Worm (Caenorhabditis elegans): Measurements from ENCODE around the gene fbxc-24.
A peak's percentile ranks its signal among the peaks of the same experiment; 100 is the strongest.

Gene fbxc-24

ce11 chrII:900720-901332 lies 8.6 kb downstream of the fbxc-24 start, which contains the start of gene T07D3.9:
T07D3.9 (minus strand) TSS chrII:900913.
- TF ChIP-seq ccch-3 (GFP tag; optimal IDR thresholded peaks at IDR 0.05) (no peak), hlh-26 (GFP tag; conservative IDR thresholded peaks at IDR 0.05) (no peak), F57C9.4 (tag; optimal IDR thresholded peaks at IDR 0.05) (no peak), mel-28 (tag; optimal IDR thresholded peaks at IDR 0.05; ENCODE audit: borderline replicate concordance) (no peak), Y56A3A.18 (GFP tag; IDR thresholded peaks at IDR 0.05) (no peak), bed-1 (GFP tag; IDR thresholded peaks at IDR 0.05) (no peak), F22D6.2 (tag; optimal IDR thresholded peaks at IDR 0.05) (no peak), sptf-2 (GFP tag; optimal IDR thresholded peaks at IDR 0.05) (no peak), madf-6 (GFP tag; IDR thresholded peaks at IDR 0.05) (peak; percentile 59; the same call in 1 of the 2 replicates), nhr-80 (tag; optimal IDR thresholded peaks at IDR 0.05) (peak; percentile 55), tbx-9 (tag; optimal IDR thresholded peaks at IDR 0.05; ENCODE audit: borderline replicate concordance) (no peak), aptf-3 (GFP tag; IDR thresholded peaks at IDR 0.05) (no peak), efl-1 (GFP tag; optimal IDR thresholded peaks at IDR 0.05) (peak; percentile 51), snpc-1.1 (tag; optimal IDR thresholded peaks at IDR 0.05; ENCODE audit: insufficient read depth) (no peak), lsy-27 (tag; optimal IDR thresholded peaks at IDR 0.05; ENCODE audit: borderline replicate concordance, insufficient read depth) (no peak), B0261.1 (tag; optimal IDR thresholded peaks at IDR 0.05) (no peak), C17E4.6 (GFP tag; IDR thresholded peaks at IDR 0.05) (no peak), dpl-1 (GFP tag; optimal IDR thresholded peaks at IDR 0.05) (no peak), hmg-1.2 (GFP tag; IDR thresholded peaks at IDR 0.05) (peak; percentile 55; the same call in 1 of the 2 replicates), F49E8.2 (tag; optimal IDR thresholded peaks at IDR 0.05; ENCODE audit: insufficient read depth) (no peak)

- TF ChIP-seq attf-5 (GFP tag; optimal IDR thresholded peaks at IDR 0.05) (no peak), nhr-80 (tag; optimal IDR thresholded peaks at IDR 0.05) (peak; percentile 70)
These were observed 21.4 kb downstream of the fbxc-24 start, which contains the start of gene T07D3.4 for ce11 chrII:888024-888423. T07D3.4 (plus strand) TSS chrII:888309.

- TF ChIP-seq nhr-80 (tag; optimal IDR thresholded peaks at IDR 0.05) (peak; percentile 28), mxl-1 (tag; optimal IDR thresholded peaks at IDR 0.05) (no peak), snpc-4 (GFP tag; optimal IDR thresholded peaks at IDR 0.05) (no peak), snpc-4 (tag; optimal IDR thresholded peaks at IDR 0.05) (peak in 1 of 4 experiments; percentile 54)
These were observed 25.2 kb downstream of the fbxc-24 start for ce11 chrII:884204-884603.

ce11 chrII:880666-881226 lies 28.7 kb downstream of the fbxc-24 start:
- TF ChIP-seq snpc-4 (GFP tag; optimal IDR thresholded peaks at IDR 0.05) (no peak), snpc-4 (tag; optimal IDR thresholded peaks at IDR 0.05) (peak in 3 of 4 experiments; percentile 39 to 90 (median 65)), lin-26 (GFP tag; IDR thresholded peaks at IDR 0.05) (no peak), dox-1 (GFP tag; IDR thresholded peaks at IDR 0.05) (0 out of 2 replicates have a peak, but pooled peaks have one; percentile 23), nhr-80 (tag; optimal IDR thresholded peaks at IDR 0.05) (peak; percentile 79), lin-40 (tag; optimal IDR thresholded peaks at IDR 0.05) (no peak), let-607 (tag; optimal IDR thresholded peaks at IDR 0.05) (no peak), Y56A3A.18 (GFP tag; IDR thresholded peaks at IDR 0.05) (no peak), aptf-3 (GFP tag; IDR thresholded peaks at IDR 0.05) (no peak), B0336.3 (GFP tag; IDR thresholded peaks at IDR 0.05) (no peak)

- peak; percentile 24; the same call in 1 of the 2 replicates for TF ChIP-seq egrh-3 (GFP tag; IDR thresholded peaks at IDR 0.05)
- no peak for TF ChIP-seq snpc-1.1 (tag; optimal IDR thresholded peaks at IDR 0.05; ENCODE audit: insufficient read depth)
- peak; percentile 51; the same call in 1 of the 2 replicates for TF ChIP-seq zfh-2 (GFP tag; conservative IDR thresholded peaks at IDR 0.05)
These were observed 33.7 kb downstream of the fbxc-24 start for ce11 chrII:875739-876138.
